Worm (Caenorhabditis elegans): ENCODE results near the gene perm-2.

Gene perm-2

DNA sequence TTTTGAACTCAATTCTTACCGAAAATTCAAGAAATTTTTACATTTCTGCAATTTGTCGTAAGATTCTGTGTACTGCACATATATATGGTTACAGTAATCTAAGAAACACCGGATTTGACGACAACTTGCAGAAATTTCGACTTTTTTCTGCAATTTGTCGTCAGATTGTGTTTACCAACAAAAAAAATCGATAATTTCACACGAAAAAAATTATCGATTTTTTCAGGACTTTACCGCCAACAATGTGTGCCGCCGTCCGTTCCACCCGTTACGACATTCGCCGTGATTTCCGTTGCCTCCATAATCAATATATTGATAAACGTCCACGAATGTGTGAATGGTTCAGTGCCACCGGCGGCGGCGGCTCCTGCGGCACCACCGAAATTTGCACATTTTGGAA is 47.8 kb downstream of the perm-2 start:
- TF ChIP-seq sox-4 (tag; optimal IDR thresholded peaks at IDR 0.05) (no peak), ceh-8 (GFP tag; optimal IDR thresholded peaks at IDR 0.05) (no peak), mef-2 (tag; optimal IDR thresholded peaks at IDR 0.05) (no peak), hlh-4 (tag; optimal IDR thresholded peaks at IDR 0.05) (no peak), sup-37 (GFP tag; optimal IDR thresholded peaks at IDR 0.05) (no peak)

DNA sequence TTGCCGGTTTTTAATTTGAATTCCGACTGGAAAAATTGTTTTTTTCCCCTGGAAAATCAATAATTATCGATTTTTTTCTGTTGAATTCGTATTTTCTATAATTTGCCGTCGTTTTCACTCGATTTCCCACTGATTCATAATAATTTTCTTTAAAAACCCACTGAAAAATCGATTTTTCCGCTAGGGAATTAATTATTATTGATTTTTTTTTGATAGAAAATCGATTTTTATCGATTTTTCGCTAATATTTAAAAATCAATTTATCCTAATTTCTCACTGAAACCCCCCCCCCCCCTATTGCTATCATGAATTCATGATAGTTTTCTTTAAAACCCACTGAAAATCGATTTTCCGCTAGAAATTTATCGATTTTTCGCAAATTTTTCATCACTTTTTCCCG is 50.0 kb downstream of the perm-2 start:
- TF ChIP-seq dsc-1 (tag; optimal IDR thresholded peaks at IDR 0.05) (no peak), mep-1 (tag; optimal IDR thresholded peaks at IDR 0.05) (no peak), nhr-237 (tag; optimal IDR thresholded peaks at IDR 0.05) (no peak)

DNA sequence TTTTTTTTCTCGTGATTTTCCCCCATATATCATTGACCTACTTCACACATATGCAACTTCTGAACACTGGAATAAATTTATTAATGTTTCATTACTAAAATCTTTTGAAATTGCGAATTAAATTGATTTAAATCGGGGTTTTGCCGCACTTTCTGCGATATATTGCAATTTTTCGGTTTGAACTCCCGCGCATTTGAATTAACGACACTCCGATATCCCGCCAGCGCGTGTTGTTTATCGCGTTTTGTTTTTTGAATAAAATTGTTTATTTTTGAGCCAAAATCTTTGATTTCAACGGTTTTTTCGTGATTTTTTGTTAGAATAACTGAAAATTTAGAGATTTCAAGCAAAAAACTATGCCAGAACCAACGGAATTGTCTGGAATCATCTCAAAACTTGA is 51.1 kb downstream of the perm-2 start, which contains the start of gene Y104H12D.2:
TSS of gene Y104H12D.2 (plus strand) at position 340 of the 400 bp plus-strand sequence.
- TF ChIP-seq grh-1 (GFP tag; IDR thresholded peaks at IDR 0.05) (0 out of 2 replicates have a peak, but pooled peaks have one; percentile 39), ceh-82 (tag; optimal IDR thresholded peaks at IDR 0.05) (peak in 1 of 3 experiments; percentile 64), aly-2 (tag; optimal IDR thresholded peaks at IDR 0.05) (no peak), nhr-19 (GFP tag; conservative IDR thresholded peaks at IDR 0.05) (no peak), ceh-8 (GFP tag; optimal IDR thresholded peaks at IDR 0.05) (no peak), nhr-28 (tag; optimal IDR thresholded peaks at IDR 0.05) (no peak), efl-1 (optimal IDR thresholded peaks at IDR 0.05) (peak; percentile 90 to 95), efl-1 (GFP tag; optimal IDR thresholded peaks at IDR 0.05 in 1 of 2) (peak; percentile 95 to 99), pax-3 (tag; optimal IDR thresholded peaks at IDR 0.05) (no peak), blmp-1 (tag; optimal IDR thresholded peaks at IDR 0.05) (peak; percentile 31), vab-15 (tag; optimal IDR thresholded peaks at IDR 0.05) (no peak), ama-1 (optimal IDR thresholded peaks at IDR 0.05) (no peak), fkh-8 (tag; optimal IDR thresholded peaks at IDR 0.05) (no peak), isw-1 (GFP tag; IDR thresholded peaks at IDR 0.05) (peak; percentile 5; the same call in 1 of the 2 replicates), aha-1 (tag; optimal IDR thresholded peaks at IDR 0.05) (no peak), mdl-1 (tag; optimal IDR thresholded peaks at IDR 0.05) (peak in 1 of 2 experiments; percentile 15), nhr-90 (tag; optimal IDR thresholded peaks at IDR 0.05; ENCODE audit: poor library complexity) (no peak), lsy-2 (tag; optimal IDR thresholded peaks at IDR 0.05) (peak; percentile 55 to 67), lir-3 (tag; optimal IDR thresholded peaks at IDR 0.05; ENCODE audit: poor library complexity) (no peak), egl-13 (tag; optimal IDR thresholded peaks at IDR 0.05) (no peak), C34B4.2 (tag; optimal IDR thresholded peaks at IDR 0.05) (no peak), snpc-4 (tag; optimal IDR thresholded peaks at IDR 0.05) (no peak), lin-14 (GFP tag; optimal IDR thresholded peaks at IDR 0.05) (no peak), hlh-4 (tag; optimal IDR thresholded peaks at IDR 0.05) (no peak), pqm-1 (tag; optimal IDR thresholded peaks at IDR 0.05) (no peak), zag-1 (tag; optimal IDR thresholded peaks at IDR 0.05) (no peak), zip-4 (GFP tag; optimal IDR thresholded peaks at IDR 0.05) (no peak), skn-1 (tag; optimal IDR thresholded peaks at IDR 0.05) (peak; percentile 20), xbp-1 (tag; optimal IDR thresholded peaks at IDR 0.05) (peak; percentile 27), unc-98 (GFP tag; IDR thresholded peaks at IDR 0.05) (no peak), unc-62 (GFP tag; optimal IDR thresholded peaks at IDR 0.05) (no peak), ceh-88 (GFP tag; IDR thresholded peaks at IDR 0.05) (no peak), elt-2 (tag; optimal IDR thresholded peaks at IDR 0.05) (no peak), nhr-11 (tag; optimal IDR thresholded peaks at IDR 0.05) (no peak), unc-30 (tag; optimal IDR thresholded peaks at IDR 0.05) (no peak), tlp-1 (tag; optimal IDR thresholded peaks at IDR 0.05) (no peak), lin-35 (GFP tag; optimal IDR thresholded peaks at IDR 0.05) (peak; percentile 95 to 96), rnt-1 (tag; optimal IDR thresholded peaks at IDR 0.05) (no peak), elt-3 (tag; optimal IDR thresholded peaks at IDR 0.05) (no peak), pag-3 (tag; optimal IDR thresholded peaks at IDR 0.05; ENCODE audit: borderline replicate concordance, insufficient read depth) (no peak), nhr-77 (tag; optimal IDR thresholded peaks at IDR 0.05) (no peak), nhr-47 (tag; optimal IDR thresholded peaks at IDR 0.05) (no peak), mef-2 (tag; optimal IDR thresholded peaks at IDR 0.05) (no peak), unc-86 (tag; optimal IDR thresholded peaks at IDR 0.05) (no peak), efl-3 (GFP tag; optimal IDR thresholded peaks at IDR 0.05) (no peak)

All from whole organism, L1 larva.